Worm (Caenorhabditis elegans) whole organism, L3 larva: Measurements from ENCODE around the gene wago-5.
A peak's percentile ranks its signal among the peaks of the same experiment; 100 is the strongest.

ENCODE experiments used
- R02D3.7 ChIP-seq: fragments of 150-350 bp; optimal IDR thresholded peaks from 2 replicates; lab custom pipeline; 2014; ENCODE audit warnings: missing biosample characterization, missing genetic modification characterization
- ZK546.5 ChIP-seq: sonication (generic microtip); optimal IDR thresholded peaks from 2 replicates; lab custom pipeline; 2017; ENCODE audit warnings: missing biosample characterization, missing genetic modification characterization
- aly-2 ChIP-seq: fragments of 150-350 bp; optimal IDR thresholded peaks from 2 replicates; lab custom pipeline; 2014; ENCODE audit warnings: missing biosample characterization, missing genetic modification characterization
- ama-1 ChIP-seq: fragments of 150-350 bp; optimal IDR thresholded peaks from 2 replicates; lab custom pipeline; 2018
- ceh-16 ChIP-seq: sonication (generic microtip); optimal IDR thresholded peaks from 2 replicates; lab custom pipeline; 2017; ENCODE audit warnings: missing biosample characterization, missing genetic modification characterization
- ceh-28 ChIP-seq: fragments of 150-350 bp; optimal IDR thresholded peaks from 2 replicates; lab custom pipeline; 2014; ENCODE audit warnings: missing biosample characterization, missing genetic modification reagents, missing genetic modification characterization
- ceh-82 ChIP-seq: fragments of 150-350 bp; optimal IDR thresholded peaks from 2 replicates; lab custom pipeline; 2014; ENCODE audit warnings: missing biosample characterization, missing genetic modification characterization
- ceh-9 ChIP-seq: sonication (generic microtip); optimal IDR thresholded peaks from 2 replicates; lab custom pipeline; 2018; ENCODE audit warnings: missing biosample characterization, missing genetic modification characterization
- daf-12 ChIP-seq: fragments of 150-350 bp; optimal IDR thresholded peaks from 2 replicates; lab custom pipeline; 2014; ENCODE audit warnings: missing biosample characterization, missing genetic modification reagents, missing genetic modification characterization
- egl-27 ChIP-seq: sonication (generic microtip); optimal IDR thresholded peaks from 4 replicates; lab custom pipeline; 2017; ENCODE audit warnings: missing biosample characterization, missing genetic modification reagents, missing genetic modification characterization
- egl-5 ChIP-seq: fragments of 150-350 bp; optimal IDR thresholded peaks from 2 replicates; lab custom pipeline; 2017; ENCODE audit warnings: missing biosample characterization, missing genetic modification reagents, missing genetic modification characterization, inconsistent platforms
- elt-1 ChIP-seq: fragments of 150-350 bp; optimal IDR thresholded peaks from 2 replicates; lab custom pipeline; 2014; ENCODE audit warnings: missing biosample characterization, missing genetic modification characterization
- elt-2 ChIP-seq: sonication (generic microtip); optimal IDR thresholded peaks from 2 replicates; lab custom pipeline; 2016; ENCODE audit warnings: missing genetic modification reagents, mild to moderate bottlenecking, missing genetic modification characterization, missing compliant biosample characterization
- elt-3 ChIP-seq, 3 experiments: fragments of 150-350 bp in 1 of 3; sonication (generic microtip) in 2 of 3; optimal IDR thresholded peaks; 2 replicates in 2 of 3; 4 replicates in 1 of 3; lab custom pipeline; 2014 to 2017; ENCODE audit warnings: missing biosample characterization in 3 of 3, missing genetic modification characterization in 3 of 3
- eor-1 ChIP-seq, 2 experiments: fragments of 150-350 bp; optimal IDR thresholded peaks; 2 replicates each; lab custom pipeline; 2014 to 2018; ENCODE audit warnings: missing biosample characterization in 2 of 2, missing genetic modification characterization in 2 of 2
- fkh-10 ChIP-seq: sonication (generic microtip); optimal IDR thresholded peaks from 2 replicates; lab custom pipeline; 2017; ENCODE audit warnings: missing biosample characterization, missing genetic modification reagents, missing genetic modification characterization
- fkh-2 ChIP-seq: fragments of 150-350 bp; optimal IDR thresholded peaks from 2 replicates; lab custom pipeline; 2014; ENCODE audit warnings: missing biosample characterization, missing genetic modification reagents, missing genetic modification characterization
- fos-1 ChIP-seq: fragments of 150-350 bp; optimal IDR thresholded peaks from 2 replicates; lab custom pipeline; 2014; ENCODE audit warnings: missing biosample characterization, missing genetic modification characterization
- hmg-11 ChIP-seq: sonication (generic microtip); optimal IDR thresholded peaks from 2 replicates; lab custom pipeline; 2016; ENCODE audit warnings: missing genetic modification characterization, missing compliant biosample characterization
- jun-1 ChIP-seq: fragments of 150-350 bp; optimal IDR thresholded peaks from 2 replicates; lab custom pipeline; 2014; ENCODE audit warnings: missing biosample characterization, missing genetic modification reagents, missing genetic modification characterization
- lin-15B ChIP-seq: fragments of 150-350 bp; optimal IDR thresholded peaks from 2 replicates; lab custom pipeline; 2014; ENCODE audit warnings: missing biosample characterization, missing genetic modification characterization
- lin-39 ChIP-seq: fragments of 150-350 bp; optimal IDR thresholded peaks from 2 replicates; lab custom pipeline; 2018; ENCODE audit warnings: missing biosample characterization, missing genetic modification reagents, missing genetic modification characterization
- lsy-12 ChIP-seq: sonication (generic microtip); optimal IDR thresholded peaks from 2 replicates; lab custom pipeline; 2016; ENCODE audit warnings: mild to moderate bottlenecking, missing genetic modification characterization, missing compliant biosample characterization
- mdl-1 ChIP-seq: fragments of 150-350 bp; optimal IDR thresholded peaks from 2 replicates; lab custom pipeline; 2014; ENCODE audit warnings: missing biosample characterization, missing genetic modification characterization
- mml-1 ChIP-seq: fragments of 150-350 bp; sonication (generic microtip); optimal IDR thresholded peaks from 3 replicates; lab custom pipeline; 2014; ENCODE audit warnings: missing biosample characterization, missing genetic modification characterization
- nfya-1 ChIP-seq: sonication (generic microtip); optimal IDR thresholded peaks from 2 replicates; lab custom pipeline; 2017; ENCODE audit warnings: missing genetic modification characterization, mild to moderate bottlenecking, missing compliant biosample characterization, antibody characterized with exemption, moderate library complexity; ENCODE audit not compliant: insufficient read depth
- nhr-11 ChIP-seq: fragments of 150-350 bp; optimal IDR thresholded peaks from 2 replicates; lab custom pipeline; 2014; ENCODE audit warnings: missing biosample characterization, missing genetic modification characterization
- nhr-12 ChIP-seq: fragments of 150-350 bp; optimal IDR thresholded peaks from 2 replicates; lab custom pipeline; 2014; ENCODE audit warnings: missing biosample characterization, missing genetic modification characterization
- nhr-23 ChIP-seq: fragments of 150-350 bp; optimal IDR thresholded peaks from 2 replicates; lab custom pipeline; 2014; ENCODE audit warnings: missing biosample characterization, missing genetic modification reagents, missing genetic modification characterization
- nhr-237 ChIP-seq: fragments of 150-350 bp; optimal IDR thresholded peaks from 2 replicates; lab custom pipeline; 2014; ENCODE audit warnings: missing biosample characterization, missing genetic modification characterization
- nhr-25 ChIP-seq: sonication (generic microtip); optimal IDR thresholded peaks from 2 replicates; lab custom pipeline; 2017; ENCODE audit warnings: missing biosample characterization, missing genetic modification characterization
- nhr-28 ChIP-seq: fragments of 150-350 bp; optimal IDR thresholded peaks from 2 replicates; lab custom pipeline; 2014; ENCODE audit warnings: missing biosample characterization, missing genetic modification characterization
- nhr-43 ChIP-seq: sonication (generic microtip); optimal IDR thresholded peaks from 2 replicates; lab custom pipeline; 2016; ENCODE audit warnings: mild to moderate bottlenecking, missing genetic modification characterization, missing compliant biosample characterization; ENCODE audit not compliant: poor library complexity, severe bottlenecking
- nhr-67 ChIP-seq: fragments of 150-350 bp; optimal IDR thresholded peaks from 2 replicates; lab custom pipeline; 2014; ENCODE audit warnings: missing biosample characterization, missing genetic modification characterization
- nhr-76 ChIP-seq: fragments of 150-350 bp; sonication (generic microtip); optimal IDR thresholded peaks from 5 replicates; lab custom pipeline; 2014; ENCODE audit warnings: missing biosample characterization, missing genetic modification characterization
- nhr-77 ChIP-seq: fragments of 150-350 bp; optimal IDR thresholded peaks from 2 replicates; lab custom pipeline; 2014; ENCODE audit warnings: missing biosample characterization, missing genetic modification characterization
- pha-4 ChIP-seq: fragments of 150-350 bp; optimal IDR thresholded peaks from 2 replicates; lab custom pipeline; 2014; ENCODE audit warnings: missing biosample characterization, missing genetic modification reagents, missing genetic modification characterization
- pqm-1 ChIP-seq: fragments of 150-350 bp; optimal IDR thresholded peaks from 2 replicates; lab custom pipeline; 2017; ENCODE audit warnings: missing biosample characterization, missing genetic modification characterization, inconsistent platforms
- sea-2 ChIP-seq: fragments of 150-350 bp; sonication (generic microtip); optimal IDR thresholded peaks from 4 replicates; lab custom pipeline; 2014; ENCODE audit warnings: missing biosample characterization, missing genetic modification reagents, missing genetic modification characterization
- skn-1 ChIP-seq: fragments of 150-350 bp; optimal IDR thresholded peaks from 2 replicates; lab custom pipeline; 2014; ENCODE audit warnings: missing biosample characterization, missing genetic modification characterization
- snpc-4 ChIP-seq: fragments of 150-350 bp; optimal IDR thresholded peaks from 2 replicates; lab custom pipeline; 2014; ENCODE audit warnings: missing biosample characterization, missing genetic modification characterization
- tbx-2 ChIP-seq: sonication (generic microtip); optimal IDR thresholded peaks from 2 replicates; lab custom pipeline; 2016; ENCODE audit warnings: mild to moderate bottlenecking, missing genetic modification characterization, missing compliant biosample characterization
- unc-39 ChIP-seq: sonication (generic microtip); optimal IDR thresholded peaks from 4 replicates; lab custom pipeline; 2017; ENCODE audit warnings: missing biosample characterization, missing genetic modification characterization
- unc-62 ChIP-seq: fragments of 150-350 bp; sonication (generic microtip); optimal IDR thresholded peaks from 4 replicates; lab custom pipeline; 2014; ENCODE audit warnings: missing biosample characterization, missing genetic modification reagents, missing genetic modification characterization
- zag-1 ChIP-seq: fragments of 150-350 bp; optimal IDR thresholded peaks from 2 replicates; lab custom pipeline; 2014; ENCODE audit warnings: missing biosample characterization, missing genetic modification characterization
- ztf-11 ChIP-seq: fragments of 150-350 bp; optimal IDR thresholded peaks from 2 replicates; lab custom pipeline; 2014; ENCODE audit warnings: missing biosample characterization, missing genetic modification characterization
- ztf-4 ChIP-seq: fragments of 150-350 bp; optimal IDR thresholded peaks from 2 replicates; lab custom pipeline; 2014; ENCODE audit warnings: missing biosample characterization, missing genetic modification characterization

wago-5 gene

ce11 chrII:5781935-5782921, 33.1 kb downstream of the wago-5 start, which contains the start of gene K05F1.6:
Gene K05F1.6, plus strand, starts transcription at chrII:5782520.
- TF ChIP-seq jun-1, result no peak
- no peak for TF ChIP-seq nhr-23 (tag; lab: Kevin White, UChicago)
- no peak for TF ChIP-seq pqm-1 (tag; lab: Kevin White, UChicago)
- no peak for TF ChIP-seq nhr-237 (tag; lab: Kevin White, UChicago)
- TF ChIP-seq ZK546.5, result no peak
- no peak for TF ChIP-seq nhr-28 (tag; lab: Kevin White, UChicago)
- TF ChIP-seq unc-62 (GFP tag; lab: Kevin White, UChicago), result no peak
- TF ChIP-seq fkh-10 (GFP tag; lab: Kevin White, UChicago), result no peak
- TF ChIP-seq snpc-4 (tag; lab: Kevin White, UChicago), result peak; percentile 15
- TF ChIP-seq R02D3.7, result no peak
- TF ChIP-seq fos-1 (tag; lab: Kevin White, UChicago), result no peak
- peak; percentile 61 for TF ChIP-seq tbx-2 (tag; lab: Kevin White, UChicago)
- no peak for TF ChIP-seq sea-2
- peak; percentile 47 for TF ChIP-seq lsy-12 (tag; lab: Kevin White, UChicago)
- no peak for TF ChIP-seq ztf-4 (tag; lab: Kevin White, UChicago)
- TF ChIP-seq lin-15B (tag; lab: Kevin White, UChicago), result no peak
- peak; percentile 26 for TF ChIP-seq ceh-28
- peak; percentile 25 for TF ChIP-seq ceh-82 (tag; lab: Kevin White, UChicago)
- TF ChIP-seq unc-39, result no peak
- peak; percentile 47 for TF ChIP-seq nfya-1
- no peak for TF ChIP-seq elt-1 (tag; lab: Kevin White, UChicago)
- no peak for TF ChIP-seq ceh-9
- peak; percentile 40 for TF ChIP-seq nhr-77
- peak; percentile 43 for TF ChIP-seq skn-1 (tag; lab: Kevin White, UChicago)
- no peak for TF ChIP-seq nhr-76 (tag; lab: Kevin White, UChicago)
- TF ChIP-seq egl-27 (tag; lab: Kevin White, UChicago), result no peak
- no peak for TF ChIP-seq elt-3 (tag; optimal IDR thresholded peaks at IDR 0.05; lab: Kevin White, UChicago)
- peak; percentile 37 for TF ChIP-seq hmg-11
- TF ChIP-seq mml-1 (tag; lab: Kevin White, UChicago), result no peak
- TF ChIP-seq eor-1 (tag; optimal IDR thresholded peaks at IDR 0.05; lab: Kevin White, UChicago), result no peak
- no peak for TF ChIP-seq nhr-11 (tag; lab: Kevin White, UChicago)
- TF ChIP-seq daf-12 (tag; lab: Kevin White, UChicago), result no peak
- no peak for TF ChIP-seq nhr-67 (tag; lab: Kevin White, UChicago)
- TF ChIP-seq mdl-1 (tag; lab: Kevin White, UChicago), result peak; percentile 3
- no peak for TF ChIP-seq ceh-16 (tag; lab: Kevin White, UChicago)
- no peak for TF ChIP-seq nhr-25
- TF ChIP-seq pha-4, result peak; percentile 24
- TF ChIP-seq fkh-2 (tag; lab: Kevin White, UChicago), result no peak
- TF ChIP-seq ztf-11, result no peak
- peak; percentile 81 for TF ChIP-seq lin-39 (tag; lab: Kevin White, UChicago)
- TF ChIP-seq elt-2 (tag; lab: Kevin White, UChicago), result peak; percentile 73
- no peak for TF ChIP-seq nhr-12
- no peak for TF ChIP-seq egl-5 (tag; lab: Kevin White, UChicago)
- no peak for TF ChIP-seq ama-1 (lab: Kevin White, UChicago)
- TF ChIP-seq zag-1 (tag; lab: Kevin White, UChicago), result no peak
- TF ChIP-seq nhr-43 (tag; lab: Kevin White, UChicago), result peak; percentile 24
- no peak for TF ChIP-seq aly-2 (tag; lab: Kevin White, UChicago)
